Fruit fly (Drosophila melanogaster): ENCODE data around the gene CG13689.
A peak's percentile ranks its signal among the peaks of the same experiment; 100 is the strongest.

CG13689 gene

DNA sequence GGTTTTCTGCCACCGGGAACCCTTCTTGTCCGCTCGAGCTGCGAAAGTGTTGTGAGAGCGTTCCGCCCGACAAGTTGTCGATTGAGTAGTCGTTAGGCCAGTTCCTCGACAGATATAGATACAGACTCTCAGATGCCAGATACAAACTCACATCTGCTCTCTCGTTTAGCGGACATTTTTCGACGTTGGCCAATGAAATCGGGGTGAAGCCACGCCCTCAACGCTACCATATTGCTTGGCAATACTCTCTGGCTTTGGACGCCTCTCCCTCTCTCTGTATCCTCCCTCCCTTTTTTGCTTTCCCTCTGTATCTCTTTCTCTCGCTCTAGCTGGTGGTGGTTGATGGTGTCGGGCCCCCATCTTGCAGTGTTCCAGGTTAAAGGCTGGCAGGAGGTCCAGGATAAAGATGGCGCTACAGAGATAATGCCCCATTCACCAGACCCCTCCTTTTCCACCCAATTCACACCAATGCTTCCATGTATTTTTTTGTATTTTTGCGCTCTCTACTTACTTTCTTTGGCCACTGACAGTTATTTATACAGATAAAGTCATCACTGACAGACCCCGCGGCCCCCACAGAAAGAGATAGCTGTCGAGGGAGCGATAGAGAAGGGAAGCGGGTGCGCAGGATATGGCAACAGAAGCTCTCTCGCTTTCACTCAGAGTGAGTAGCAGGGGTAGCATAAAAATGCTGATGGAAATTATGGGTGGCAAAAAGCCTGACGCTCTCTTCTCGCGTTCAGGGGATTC, 7.8 kb upstream of the CG13689 start, which contains the start of gene Gsc:
Gene Gsc, minus strand, starts transcription at position 51 of the 750 bp plus-strand sequence.
- TF ChIP-seq CG34367 (tag; optimal IDR thresholded peaks at IDR 0.05) (no peak), rn (GFP tag; IDR thresholded peaks at IDR 0.05) (no peak), CG4496 (GFP tag; IDR thresholded peaks at IDR 0.05) (0 out of 3 replicates have a peak, but pooled peaks have one; percentile 40)

DNA sequence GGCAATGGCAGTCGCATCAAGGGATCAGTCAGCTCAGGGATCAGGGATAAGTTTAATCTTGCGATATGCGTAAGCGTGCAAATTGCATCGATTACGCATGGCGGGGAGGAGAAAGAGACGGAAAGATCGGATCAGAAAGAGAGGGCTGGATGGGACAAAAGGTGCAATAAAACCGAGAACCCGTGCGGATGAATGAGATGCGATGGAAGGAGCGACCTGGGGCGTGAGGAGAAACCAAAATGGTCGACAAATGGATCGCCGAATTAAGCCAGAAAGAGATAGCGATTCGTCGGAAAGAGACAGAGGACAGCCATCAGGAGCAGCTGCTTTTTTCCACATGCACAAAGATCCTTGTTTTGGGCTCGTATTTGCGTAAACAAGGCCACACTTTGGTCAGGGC, 4.8 kb upstream of the CG13689 start:
- TF ChIP-seq CG4496 (GFP tag; IDR thresholded peaks at IDR 0.05) (no peak), CG13204 (GFP tag; optimal IDR thresholded peaks at IDR 0.05) (no peak), CG12605 (GFP tag; IDR thresholded peaks at IDR 0.05) (no peak)

DNA sequence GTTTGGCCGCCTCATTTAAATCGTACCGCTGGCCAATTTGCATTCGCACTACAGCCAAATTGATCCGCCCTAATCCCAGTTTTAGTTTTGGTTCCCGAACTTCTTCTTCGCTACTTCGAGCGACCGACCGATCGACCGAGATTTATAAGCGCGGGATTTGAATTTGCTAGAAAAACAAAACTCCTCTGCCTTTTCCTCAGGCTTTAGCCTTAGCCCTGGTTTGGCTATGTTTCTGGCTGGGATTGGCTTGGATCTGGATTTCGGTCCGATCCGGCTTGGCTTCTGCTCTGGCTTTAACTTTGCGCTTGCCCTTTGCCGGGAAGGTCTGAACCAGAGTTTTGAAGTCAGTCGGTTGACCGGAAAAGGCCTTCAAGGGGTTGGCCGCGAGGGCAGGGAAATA, 765 bp upstream of the CG13689 start:
- TF ChIP-seq Snoo (tag; optimal IDR thresholded peaks at IDR 0.05): no peak
- TF ChIP-seq CG15710 (tag; optimal IDR thresholded peaks at IDR 0.05): no peak
- TF ChIP-seq gl (tag; optimal IDR thresholded peaks at IDR 0.05): no peak
- no peak for TF ChIP-seq CG32121 (GFP tag; IDR thresholded peaks at IDR 0.05)
- TF ChIP-seq CG12605 (GFP tag; IDR thresholded peaks at IDR 0.05): no peak
- TF ChIP-seq CG4496 (GFP tag; IDR thresholded peaks at IDR 0.05): no peak

DNA sequence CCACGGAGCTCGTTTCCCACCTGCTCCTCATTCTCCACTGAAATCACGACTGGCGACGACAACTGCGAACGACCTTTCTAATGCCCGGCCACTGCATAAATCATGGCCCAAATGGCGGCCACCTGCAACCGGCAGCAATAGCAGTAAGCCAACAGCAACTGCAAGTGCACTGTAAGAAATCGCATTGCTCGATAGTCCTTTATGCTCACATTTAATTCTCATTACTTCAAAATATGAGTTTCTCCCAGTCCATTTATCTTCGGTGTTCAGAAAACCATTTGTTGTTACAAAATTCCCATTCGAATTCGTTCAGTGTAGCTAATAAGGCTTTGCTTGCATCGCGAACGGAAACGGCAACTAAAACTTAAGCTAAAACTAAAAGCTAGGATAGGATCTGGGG, 1.4 kb downstream of the CG13689 start:
- no peak for TF ChIP-seq CG13204 (GFP tag; optimal IDR thresholded peaks at IDR 0.05)
- TF ChIP-seq CG17806 (tag; optimal IDR thresholded peaks at IDR 0.05): peak; percentile 41
- TF ChIP-seq CG14655 (GFP tag; optimal IDR thresholded peaks at IDR 0.05): peak; percentile 69
- no peak for TF ChIP-seq rn (GFP tag; IDR thresholded peaks at IDR 0.05)
- TF ChIP-seq Snoo (tag; optimal IDR thresholded peaks at IDR 0.05): no peak
- TF ChIP-seq D1 (tag; optimal IDR thresholded peaks at IDR 0.05): no peak
- TF ChIP-seq gl (tag; optimal IDR thresholded peaks at IDR 0.05): no peak
- TF ChIP-seq CG8301 (tag; optimal IDR thresholded peaks at IDR 0.05): peak; percentile 73
- peak; percentile 86 for TF ChIP-seq fd96Ca (GFP tag; IDR thresholded peaks at IDR 0.05)
- TF ChIP-seq CG15710 (tag; optimal IDR thresholded peaks at IDR 0.05): no peak
- peak; percentile 87 for TF ChIP-seq Ets98B (GFP tag; IDR thresholded peaks at IDR 0.05)
- peak; percentile 51; the same call in 1 of the 2 replicates for TF ChIP-seq CG12605 (GFP tag; IDR thresholded peaks at IDR 0.05)
- TF ChIP-seq EcR (GFP tag; optimal IDR thresholded peaks at IDR 0.05): no peak
- TF ChIP-seq Pif1B (GFP tag; optimal IDR thresholded peaks at IDR 0.05): peak; percentile 1
- peak; percentile 85 for TF ChIP-seq CG32121 (GFP tag; IDR thresholded peaks at IDR 0.05)
- no peak for TF ChIP-seq CG34367 (tag; optimal IDR thresholded peaks at IDR 0.05)
- 0 out of 2 replicates have a peak, but pooled peaks have one; percentile 33 for TF ChIP-seq CG10348 (GFP tag; IDR thresholded peaks at IDR 0.05)
- peak; percentile 89 for TF ChIP-seq CG4496 (GFP tag; IDR thresholded peaks at IDR 0.05)
- no peak for TF ChIP-seq CG9948 (tag; optimal IDR thresholded peaks at IDR 0.05)
- TF ChIP-seq CG8159 (tag; optimal IDR thresholded peaks at IDR 0.05): no peak
- TF ChIP-seq Pif1A (GFP tag; optimal IDR thresholded peaks at IDR 0.05): peak; percentile 23

DNA sequence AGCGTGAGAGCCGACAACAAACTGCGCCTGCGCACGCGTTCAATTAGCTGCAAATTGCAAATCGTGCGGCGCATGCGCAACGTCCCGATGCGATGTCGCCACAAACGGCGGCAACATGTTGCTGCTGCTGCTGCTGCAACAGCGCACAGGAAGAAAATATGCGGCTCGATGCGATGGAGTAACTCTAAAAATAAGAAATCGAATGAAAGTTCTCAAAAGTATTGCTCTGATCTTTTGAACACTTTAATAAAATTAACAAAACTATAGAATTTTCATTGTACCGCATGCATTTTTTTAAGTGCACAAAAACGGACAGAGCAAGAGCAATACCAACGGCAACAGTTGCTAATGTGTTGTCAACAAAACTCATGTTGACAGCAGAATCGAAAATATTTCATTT, 3.6 kb downstream of the CG13689 start:
- peak; percentile 92 for TF ChIP-seq Ets98B (GFP tag; IDR thresholded peaks at IDR 0.05)
- peak; percentile 87 for TF ChIP-seq CG12605 (GFP tag; IDR thresholded peaks at IDR 0.05)
- TF ChIP-seq D1 (tag; optimal IDR thresholded peaks at IDR 0.05): no peak
- peak; percentile 72 for TF ChIP-seq CG9948 (tag; optimal IDR thresholded peaks at IDR 0.05)
- peak; percentile 34 for TF ChIP-seq CG34367 (tag; optimal IDR thresholded peaks at IDR 0.05)
- peak; percentile 89 for TF ChIP-seq CG8301 (tag; optimal IDR thresholded peaks at IDR 0.05)
- TF ChIP-seq gl (tag; optimal IDR thresholded peaks at IDR 0.05): no peak
- peak; percentile 74 for TF ChIP-seq CG17806 (tag; optimal IDR thresholded peaks at IDR 0.05)
- TF ChIP-seq CG4496 (GFP tag; IDR thresholded peaks at IDR 0.05): peak; percentile 93
- TF ChIP-seq CG13204 (GFP tag; optimal IDR thresholded peaks at IDR 0.05): no peak
- TF ChIP-seq CG14655 (GFP tag; optimal IDR thresholded peaks at IDR 0.05): peak; percentile 88
- peak; percentile 71 for TF ChIP-seq CG8159 (tag; optimal IDR thresholded peaks at IDR 0.05)
- TF ChIP-seq Pif1B (GFP tag; optimal IDR thresholded peaks at IDR 0.05): peak; percentile 72
- peak; percentile 38 for TF ChIP-seq Snoo (tag; optimal IDR thresholded peaks at IDR 0.05)
- TF ChIP-seq Pif1A (GFP tag; optimal IDR thresholded peaks at IDR 0.05): peak; percentile 73
- no peak for TF ChIP-seq EcR (GFP tag; optimal IDR thresholded peaks at IDR 0.05)
- peak; percentile 92 for TF ChIP-seq CG32121 (GFP tag; IDR thresholded peaks at IDR 0.05)
- peak; percentile 54; the same call in 1 of the 2 replicates for TF ChIP-seq CG10348 (GFP tag; IDR thresholded peaks at IDR 0.05)
- peak; percentile 93 for TF ChIP-seq fd96Ca (GFP tag; IDR thresholded peaks at IDR 0.05)
- peak; percentile 72 for TF ChIP-seq rn (GFP tag; IDR thresholded peaks at IDR 0.05)
- TF ChIP-seq CG15710 (tag; optimal IDR thresholded peaks at IDR 0.05): peak; percentile 75

DNA sequence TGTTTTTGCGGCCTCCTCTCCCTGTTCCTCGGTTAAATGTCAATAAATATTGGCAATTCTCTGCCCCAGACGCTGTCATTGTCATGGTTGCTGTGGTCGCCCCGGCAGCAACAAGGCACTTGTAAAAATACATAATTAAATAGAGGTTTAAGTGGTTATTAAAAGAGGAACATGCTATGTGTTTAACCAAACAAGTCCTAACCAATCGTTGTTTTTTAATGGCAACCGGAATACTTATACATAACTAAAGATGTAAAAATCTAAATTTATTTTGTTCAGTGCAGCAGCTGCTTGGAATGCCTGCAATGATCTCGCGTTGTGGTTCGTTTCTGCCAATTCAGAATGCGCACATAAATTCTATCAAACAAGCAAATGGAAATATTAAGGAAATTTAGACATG, 4.3 kb downstream of the CG13689 start:
- TF ChIP-seq CG17806 (tag; optimal IDR thresholded peaks at IDR 0.05) (peak; percentile 50), Snoo (tag; optimal IDR thresholded peaks at IDR 0.05) (no peak), Pif1A (GFP tag; optimal IDR thresholded peaks at IDR 0.05) (peak; percentile 45), CG12605 (GFP tag; IDR thresholded peaks at IDR 0.05) (no peak), CG9948 (tag; optimal IDR thresholded peaks at IDR 0.05) (peak; percentile 38), CG34367 (tag; optimal IDR thresholded peaks at IDR 0.05) (peak; percentile 35), Pif1B (GFP tag; optimal IDR thresholded peaks at IDR 0.05) (peak; percentile 19), rn (GFP tag; IDR thresholded peaks at IDR 0.05) (no peak), CG8159 (tag; optimal IDR thresholded peaks at IDR 0.05) (peak; percentile 41), D1 (tag; optimal IDR thresholded peaks at IDR 0.05) (no peak), CG14655 (GFP tag; optimal IDR thresholded peaks at IDR 0.05) (peak; percentile 50), gl (tag; optimal IDR thresholded peaks at IDR 0.05) (no peak), CG13204 (GFP tag; optimal IDR thresholded peaks at IDR 0.05) (no peak), CG4496 (GFP tag; IDR thresholded peaks at IDR 0.05) (no peak), EcR (GFP tag; optimal IDR thresholded peaks at IDR 0.05) (no peak), Ets98B (GFP tag; IDR thresholded peaks at IDR 0.05) (no peak), CG10348 (GFP tag; IDR thresholded peaks at IDR 0.05) (no peak), fd96Ca (GFP tag; IDR thresholded peaks at IDR 0.05) (no peak), CG32121 (GFP tag; IDR thresholded peaks at IDR 0.05) (no peak), CG8301 (tag; optimal IDR thresholded peaks at IDR 0.05) (peak; percentile 24), CG15710 (tag; optimal IDR thresholded peaks at IDR 0.05) (peak; percentile 25)
